Fruit fly (Drosophila melanogaster): ENCODE data around the gene CG8475.

The CG8475 gene

DNA sequence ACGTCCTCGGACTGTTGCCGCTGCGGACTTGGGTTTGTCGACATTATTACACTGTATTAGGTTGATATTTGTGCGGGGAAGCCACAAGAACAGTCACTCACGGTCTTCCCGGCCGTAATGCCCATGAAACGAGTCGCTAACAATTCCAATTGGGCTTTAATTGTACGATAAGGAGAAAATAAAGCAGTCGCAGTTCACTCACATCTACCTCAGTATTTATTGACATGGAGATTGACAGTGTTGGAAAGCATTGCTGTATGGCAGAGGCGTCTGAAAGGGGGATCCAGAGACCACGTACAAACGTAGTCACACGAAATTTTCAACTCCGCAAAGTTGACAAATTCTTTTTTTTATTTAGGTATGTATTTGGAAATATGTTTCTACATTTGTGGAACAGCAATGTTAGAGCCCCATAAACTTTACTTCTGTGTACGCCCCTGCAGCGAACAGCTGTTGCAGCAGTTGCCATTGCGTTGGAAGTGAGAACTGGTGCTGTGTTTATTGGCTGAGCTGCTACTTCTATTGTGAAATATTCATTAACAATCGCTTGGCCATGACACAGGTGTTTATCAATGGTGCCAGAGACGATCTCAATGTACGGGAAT lies 16.1 kb upstream of the CG8475 start, which contains the start of the genes CG8372 and CG8360 (continued):
- peak; percentile 99 for TF ChIP-seq B-H1 (GFP tag; IDR thresholded peaks at IDR 0.05)
- peak; percentile 98 for TF ChIP-seq CG10209 (GFP tag; optimal IDR thresholded peaks at IDR 0.05)
- TF ChIP-seq CG2875 (GFP tag; optimal IDR thresholded peaks at IDR 0.05): peak; percentile 98
- peak; percentile 100 for TF ChIP-seq Ptx1 (GFP tag; IDR thresholded peaks at IDR 0.05)
- peak; percentile 65 for TF ChIP-seq pros (GFP tag; optimal IDR thresholded peaks at IDR 0.05)
- peak; percentile 51 for TF ChIP-seq Dref (GFP tag; IDR thresholded peaks at IDR 0.05)
- TF ChIP-seq CG33213 (GFP tag; optimal IDR thresholded peaks at IDR 0.05): peak; percentile 99
- TF ChIP-seq PHDP (tag; optimal IDR thresholded peaks at IDR 0.05): peak; percentile 98
- TF ChIP-seq aop (GFP tag; IDR thresholded peaks at IDR 0.05): peak; percentile 95
- peak; percentile 97 for TF ChIP-seq kay (GFP tag; optimal IDR thresholded peaks at IDR 0.05)
- peak; percentile 18 for TF ChIP-seq Kr (GFP tag; optimal IDR thresholded peaks at IDR 0.05)
- TF ChIP-seq CG7372 (GFP tag; IDR thresholded peaks at IDR 0.05): peak; percentile 99
- TF ChIP-seq CG15011 (GFP tag; optimal IDR thresholded peaks at IDR 0.05): peak; percentile 97
- TF ChIP-seq klu (GFP tag; IDR thresholded peaks at IDR 0.05): peak; percentile 98
- peak; percentile 97 for TF ChIP-seq luna (GFP tag; optimal IDR thresholded peaks at IDR 0.05)
- no peak for TF ChIP-seq mld (GFP tag; IDR thresholded peaks at IDR 0.05; ENCODE audit: partially characterized antibody)
- peak; percentile 100 for TF ChIP-seq CG10267 (tag; optimal IDR thresholded peaks at IDR 0.05)
- TF ChIP-seq unc-4 (GFP tag; IDR thresholded peaks at IDR 0.05; ENCODE audit: partially characterized antibody): peak; percentile 48; the same call in 1 of the 2 replicates
- no peak for TF ChIP-seq Dfd (GFP tag; optimal IDR thresholded peaks at IDR 0.05)
- peak; percentile 99 for TF ChIP-seq ems (GFP tag; optimal IDR thresholded peaks at IDR 0.05)
- TF ChIP-seq h (optimal IDR thresholded peaks at IDR 0.05): no peak
- TF ChIP-seq Doc2 (GFP tag; IDR thresholded peaks at IDR 0.05): peak; percentile 94
- TF ChIP-seq lilli (GFP tag; optimal IDR thresholded peaks at IDR 0.05): peak; percentile 100
- TF ChIP-seq Hr78 (GFP tag; optimal IDR thresholded peaks at IDR 0.05): peak in 1 of 2 experiments; percentile 89
- peak; percentile 95 for TF ChIP-seq CG9437 (GFP tag; optimal IDR thresholded peaks at IDR 0.05)
- peak; percentile 99 for TF ChIP-seq HLH3B (GFP tag; IDR thresholded peaks at IDR 0.05)
- TF ChIP-seq CG10979 (tag; optimal IDR thresholded peaks at IDR 0.05): peak; percentile 98
- TF ChIP-seq ERR (GFP tag; optimal IDR thresholded peaks at IDR 0.05): peak; percentile 99
- TF ChIP-seq CG12299 (tag; optimal IDR thresholded peaks at IDR 0.05): peak; percentile 97
- peak; percentile 96 for TF ChIP-seq dan (GFP tag; IDR thresholded peaks at IDR 0.05)
- peak; percentile 95 for TF ChIP-seq CG33557 (GFP tag; optimal IDR thresholded peaks at IDR 0.05)
- peak; percentile 98 for TF ChIP-seq ATbp (GFP tag; optimal IDR thresholded peaks at IDR 0.05)
- peak; percentile 72 for TF ChIP-seq Sry-β (GFP tag; optimal IDR thresholded peaks at IDR 0.05)
- peak; percentile 89 for TF ChIP-seq E2f2 (GFP tag; IDR thresholded peaks at IDR 0.05)
- peak; percentile 45 for TF ChIP-seq Dp (GFP tag; optimal IDR thresholded peaks at IDR 0.05)
- peak; percentile 99 for TF ChIP-seq CG2199 (GFP tag; IDR thresholded peaks at IDR 0.05)
- TF ChIP-seq zfh2 (GFP tag; optimal IDR thresholded peaks at IDR 0.05): peak; percentile 99
- peak; percentile 98 for TF ChIP-seq CG1233 (GFP tag; optimal IDR thresholded peaks at IDR 0.05)
- TF ChIP-seq CG30431 (GFP tag; optimal IDR thresholded peaks at IDR 0.05): peak; percentile 98
- TF ChIP-seq CG12071 (GFP tag; optimal IDR thresholded peaks at IDR 0.05): peak; percentile 99
- no peak; the same call in 1 of the 2 replicates for TF ChIP-seq hbn (GFP tag; IDR thresholded peaks at IDR 0.05; ENCODE audit: partially characterized antibody)
- no peak for TF ChIP-seq abd-A (tag; optimal IDR thresholded peaks at IDR 0.05)
- TF ChIP-seq emc (GFP tag; optimal IDR thresholded peaks at IDR 0.05): peak; percentile 98
- peak; percentile 99 for TF ChIP-seq tx (GFP tag; optimal IDR thresholded peaks at IDR 0.05)
- peak; percentile 98 for TF ChIP-seq her (GFP tag; optimal IDR thresholded peaks at IDR 0.05)
- peak; percentile 46; the same call in 1 of the 2 replicates for TF ChIP-seq inv (GFP tag; IDR thresholded peaks at IDR 0.05; ENCODE audit: partially characterized antibody)
- TF ChIP-seq Lim3 (GFP tag; IDR thresholded peaks at IDR 0.05): peak; percentile 97
- peak; percentile 93 for TF ChIP-seq kah (GFP tag; optimal IDR thresholded peaks at IDR 0.05)
- peak; percentile 99 for TF ChIP-seq gro (GFP tag; optimal IDR thresholded peaks at IDR 0.05)
- TF ChIP-seq CG3281 (GFP tag; optimal IDR thresholded peaks at IDR 0.05): peak; percentile 98
